Fruit fly (Drosophila melanogaster) whole organism, embryonic: ENCODE results near the gene CG8568.
A peak's percentile ranks its signal among the peaks of the same experiment; 100 is the strongest.

ENCODE experiments used
- ATbp ChIP-seq: fragments of 200-800 bp; sonication (Bioruptor generic); optimal IDR thresholded peaks from 2 replicates; lab custom pipeline; 2017; ENCODE audit warnings: missing biosample characterization, mild to moderate bottlenecking, missing genetic modification characterization, missing genetic modification reagents
- Bgb ChIP-seq: fragments of 200-800 bp; sonication (Bioruptor generic); IDR thresholded peaks from 2 replicates; pipeline ENCODE4 v1.3.6; 2022; ENCODE audit warnings: missing biosample characterization, missing genetic modification characterization; ENCODE audit not compliant: partially characterized antibody
- CG10654 ChIP-seq: fragments of 200-800 bp; sonication (Bioruptor generic); optimal IDR thresholded peaks from 2 replicates; lab custom pipeline; 2016; ENCODE audit warnings: missing biosample characterization, missing genetic modification characterization
- CG11093 ChIP-seq: fragments of 200-800 bp; sonication (Bioruptor generic); IDR thresholded peaks from 3 replicates; pipeline ENCODE4 v1.3.6; 2022; ENCODE audit warnings: missing biosample characterization, missing genetic modification characterization
- CG11456 ChIP-seq: fragments of 200-800 bp; sonication (Bioruptor generic); IDR thresholded peaks from 3 replicates; pipeline ENCODE4 v1.3.6; 2022; ENCODE audit warnings: missing biosample characterization, missing genetic modification characterization
- CG12104 ChIP-seq: fragments of 200-800 bp; sonication (Bioruptor generic); optimal IDR thresholded peaks from 3 replicates; lab custom pipeline; 2016; ENCODE audit warnings: missing biosample characterization, missing genetic modification characterization
- CG12391 ChIP-seq: fragments of 200-800 bp; sonication (Bioruptor generic); optimal IDR thresholded peaks from 3 replicates; lab custom pipeline; 2018; ENCODE audit warnings: missing biosample characterization, mild to moderate bottlenecking, missing genetic modification characterization, moderate library complexity
- CG13123 ChIP-seq: fragments of 200-800 bp; sonication (Bioruptor generic); optimal IDR thresholded peaks from 2 replicates; lab custom pipeline; 2016; ENCODE audit warnings: missing biosample characterization, missing genetic modification characterization
- CG13775 ChIP-seq: fragments of 200-800 bp; sonication (Bioruptor generic); optimal IDR thresholded peaks from 3 replicates; lab custom pipeline; 2017; ENCODE audit warnings: missing biosample characterization, mild to moderate bottlenecking, missing genetic modification characterization
- CG17328 ChIP-seq: fragments of 200-800 bp; sonication (Bioruptor generic); IDR thresholded peaks from 2 replicates; pipeline ENCODE4 v1.3.6; 2022; ENCODE audit warnings: missing biosample characterization, missing genetic modification characterization
- CG17361 ChIP-seq: fragments of 200-800 bp; sonication (Bioruptor generic); IDR thresholded peaks from 3 replicates; pipeline ENCODE4 v1.3.6; 2022; ENCODE audit warnings: missing biosample characterization, missing genetic modification characterization
- CG2199 ChIP-seq: fragments of 200-800 bp; sonication (Bioruptor generic); IDR thresholded peaks from 3 replicates; pipeline ENCODE4 v1.3.6; 2022; ENCODE audit warnings: missing biosample characterization, missing genetic modification characterization
- CG32767 ChIP-seq: fragments of 200-800 bp; sonication (Bioruptor generic); IDR thresholded peaks from 2 replicates; pipeline ENCODE4 v1.3.6; 2022; ENCODE audit warnings: missing biosample characterization, missing genetic modification characterization
- CG33213 ChIP-seq: fragments of 200-800 bp; sonication (Bioruptor generic); optimal IDR thresholded peaks from 3 replicates; lab custom pipeline; 2016; ENCODE audit warnings: missing biosample characterization, missing genetic modification characterization
- CG34376 ChIP-seq: fragments of 200-800 bp; sonication (Bioruptor generic); optimal IDR thresholded peaks from 2 replicates; lab custom pipeline; 2018; ENCODE audit warnings: missing biosample characterization, mild to moderate bottlenecking, missing genetic modification characterization
- CG3847 ChIP-seq: fragments of 200-800 bp; sonication (Bioruptor generic); IDR thresholded peaks from 2 replicates; pipeline ENCODE4 v1.3.6; 2022; ENCODE audit warnings: missing biosample characterization, missing genetic modification characterization
- CG6689 ChIP-seq: fragments of 200-800 bp; sonication (Bioruptor generic); IDR thresholded peaks from 2 replicates; pipeline ENCODE4 v1.3.6; 2022; ENCODE audit warnings: missing biosample characterization, missing genetic modification characterization
- CG7357 ChIP-seq: fragments of 200-800 bp; sonication (Bioruptor generic); IDR thresholded peaks from 3 replicates; pipeline ENCODE4 v1.3.6; 2022; ENCODE audit warnings: missing biosample characterization, missing genetic modification characterization
- CG7556 ChIP-seq: fragments of 200-800 bp; sonication (Bioruptor generic); optimal IDR thresholded peaks from 2 replicates; lab custom pipeline; 2017; ENCODE audit warnings: missing biosample characterization, mild to moderate bottlenecking, missing genetic modification characterization
- CG8388 ChIP-seq: fragments of 200-800 bp; sonication (Bioruptor generic); optimal IDR thresholded peaks from 2 replicates; lab custom pipeline; 2019; ENCODE audit warnings: missing biosample characterization, mild to moderate bottlenecking, missing genetic modification characterization, moderate library complexity
- CG8924 ChIP-seq: fragments of 200-800 bp; optimal IDR thresholded peaks from 3 replicates; lab custom pipeline; 2019; ENCODE audit warnings: missing biosample characterization, mild to moderate bottlenecking, missing genetic modification characterization, moderate library complexity
- CG9437 ChIP-seq: fragments of 200-800 bp; sonication (Bioruptor generic); optimal IDR thresholded peaks from 2 replicates; lab custom pipeline; 2018; ENCODE audit warnings: missing biosample characterization, mild to moderate bottlenecking, missing genetic modification characterization
- CG9876 ChIP-seq: fragments of 200-800 bp; sonication (Bioruptor generic); optimal IDR thresholded peaks from 2 replicates; lab custom pipeline; 2016; ENCODE audit warnings: missing biosample characterization, missing genetic modification characterization
- Dip3 ChIP-seq: fragments of 200-800 bp; sonication (Bioruptor generic); optimal IDR thresholded peaks from 3 replicates; lab custom pipeline; 2016; ENCODE audit warnings: missing biosample characterization, missing genetic modification characterization
- Dp ChIP-seq: fragments of 200-800 bp; sonication (Bioruptor generic); optimal IDR thresholded peaks from 2 replicates; lab custom pipeline; 2018; ENCODE audit warnings: missing biosample characterization, mild to moderate bottlenecking, missing genetic modification characterization, moderate library complexity
- E2f1 ChIP-seq: fragments of 200-800 bp; sonication (Bioruptor generic); IDR thresholded peaks from 2 replicates; pipeline ENCODE4 v1.3.6; 2022; ENCODE audit warnings: missing biosample characterization, missing genetic modification characterization
- Hey ChIP-seq: fragments of 200-800 bp; sonication (Bioruptor generic); optimal IDR thresholded peaks from 3 replicates; lab custom pipeline; 2018; ENCODE audit warnings: missing biosample characterization, mild to moderate bottlenecking, missing genetic modification characterization
- Hr39 ChIP-seq: fragments of >200 bp; optimal IDR thresholded peaks from 2 replicates; lab custom pipeline; 2017
- Lhr ChIP-seq: fragments of 200-800 bp; sonication (Bioruptor generic); optimal IDR thresholded peaks from 3 replicates; lab custom pipeline; 2017; ENCODE audit warnings: mild to moderate bottlenecking, missing biosample characterization, missing genetic modification reagents, missing genetic modification characterization
- Mes4 ChIP-seq: fragments of 200-800 bp; sonication (Bioruptor generic); optimal IDR thresholded peaks from 2 replicates; lab custom pipeline; 2016; ENCODE audit warnings: missing biosample characterization, missing genetic modification characterization
- Opbp ChIP-seq: fragments of 200-800 bp; sonication (Bioruptor generic); IDR thresholded peaks from 3 replicates; pipeline ENCODE4 v1.3.6; 2022; ENCODE audit warnings: missing biosample characterization, missing genetic modification characterization; ENCODE audit not compliant: partially characterized antibody
- Poxn ChIP-seq: fragments of 200-800 bp; sonication (Bioruptor generic); IDR thresholded peaks from 2 replicates; pipeline ENCODE4 v1.3.6; 2022; ENCODE audit warnings: missing biosample characterization, missing genetic modification characterization
- Ptx1 ChIP-seq: fragments of 200-800 bp; sonication (Bioruptor generic); IDR thresholded peaks from 2 replicates; pipeline ENCODE4 v1.3.6; 2022; ENCODE audit warnings: missing biosample characterization, missing genetic modification characterization
- Ssrp ChIP-seq: fragments of 200-800 bp; sonication (Bioruptor generic); optimal IDR thresholded peaks from 2 replicates; lab custom pipeline; 2018; ENCODE audit warnings: missing biosample characterization, mild to moderate bottlenecking, missing genetic modification characterization, moderate library complexity
- Taf1 ChIP-seq: fragments of 200-800 bp; sonication (Bioruptor generic); IDR thresholded peaks from 2 replicates; pipeline ENCODE4 v1.3.6; 2022; ENCODE audit warnings: missing biosample characterization, missing genetic modification characterization
- Tbp ChIP-seq: fragments of >200 bp; optimal IDR thresholded peaks from 2 replicates; lab custom pipeline; 2018; ENCODE audit warnings: missing biosample characterization, missing genetic modification characterization
- Xbp1 ChIP-seq: fragments of 200-800 bp; sonication (Bioruptor generic); optimal IDR thresholded peaks from 3 replicates; lab custom pipeline; 2016; ENCODE audit warnings: missing biosample characterization, mild to moderate bottlenecking, missing genetic modification characterization
- amos ChIP-seq: fragments of 200-800 bp; sonication (Bioruptor generic); IDR thresholded peaks from 2 replicates; pipeline ENCODE4 v1.3.6; 2022; ENCODE audit warnings: missing biosample characterization, missing genetic modification characterization; ENCODE audit not compliant: partially characterized antibody
- ap ChIP-seq: fragments of 200-800 bp; sonication (Bioruptor generic); IDR thresholded peaks from 2 replicates; pipeline ENCODE4 v1.3.6; 2022; ENCODE audit warnings: missing biosample characterization, missing genetic modification characterization
- da ChIP-seq: fragments of 200-800 bp; sonication (Bioruptor generic); optimal IDR thresholded peaks from 2 replicates; lab custom pipeline; 2016; ENCODE audit warnings: missing biosample characterization, missing genetic modification characterization
- ind ChIP-seq: fragments of 200-800 bp; sonication (Bioruptor generic); optimal IDR thresholded peaks from 3 replicates; lab custom pipeline; 2016; ENCODE audit warnings: missing biosample characterization, missing genetic modification characterization
- jigr1 ChIP-seq: fragments of 200-800 bp; sonication (Bioruptor generic); IDR thresholded peaks from 3 replicates; pipeline ENCODE4 v1.3.6; 2022; ENCODE audit warnings: missing biosample characterization, missing genetic modification characterization
- jing ChIP-seq: fragments of 200-800 bp; sonication (Bioruptor generic); optimal IDR thresholded peaks from 2 replicates; lab custom pipeline; 2018; ENCODE audit warnings: missing biosample characterization, mild to moderate bottlenecking, missing genetic modification characterization
- pb ChIP-seq: fragments of 200-800 bp; sonication (Bioruptor generic); optimal IDR thresholded peaks from 3 replicates; lab custom pipeline; 2016; ENCODE audit warnings: missing biosample characterization, missing genetic modification characterization
- phol ChIP-seq: fragments of 200-800 bp; sonication (Bioruptor generic); optimal IDR thresholded peaks from 3 replicates; lab custom pipeline; 2018; ENCODE audit warnings: missing biosample characterization, mild to moderate bottlenecking, missing genetic modification characterization, moderate library complexity
- sens ChIP-seq: fragments of 200-800 bp; sonication (Bioruptor generic); peaks from one replicate; lab custom pipeline; 2016; ENCODE audit warnings: missing biosample characterization, missing genetic modification characterization
- slbo ChIP-seq: fragments of 200-800 bp; sonication (Bioruptor generic); IDR thresholded peaks from 2 replicates; pipeline ENCODE4 v1.3.6; 2022; ENCODE audit warnings: missing biosample characterization, missing genetic modification characterization
- sqz ChIP-seq: fragments of 200-800 bp; sonication (Bioruptor generic); optimal IDR thresholded peaks from 3 replicates; lab custom pipeline; 2018; ENCODE audit warnings: missing biosample characterization, mild to moderate bottlenecking, missing genetic modification characterization
- stc ChIP-seq: fragments of 200-800 bp; sonication (Bioruptor generic); IDR thresholded peaks from 2 replicates; pipeline ENCODE4 v1.3.6; 2022; ENCODE audit warnings: missing biosample characterization, missing genetic modification characterization
- tio ChIP-seq: fragments of 200-800 bp; sonication (Bioruptor generic); optimal IDR thresholded peaks from 2 replicates; lab custom pipeline; 2017; ENCODE audit warnings: missing biosample characterization, missing genetic modification characterization, inconsistent platforms
- ttk ChIP-seq: fragments of 200-800 bp; sonication (Bioruptor generic); IDR thresholded peaks from 2 replicates; pipeline ENCODE4 v2.1.2; 2022; ENCODE audit warnings: missing biosample characterization, missing genetic modification characterization
- zfh1 ChIP-seq: fragments of 200-800 bp; sonication (Bioruptor generic); IDR thresholded peaks from 3 replicates; pipeline ENCODE4 v1.3.6; 2022; ENCODE audit warnings: missing biosample characterization, missing genetic modification characterization

The CG8568 gene

DNA sequence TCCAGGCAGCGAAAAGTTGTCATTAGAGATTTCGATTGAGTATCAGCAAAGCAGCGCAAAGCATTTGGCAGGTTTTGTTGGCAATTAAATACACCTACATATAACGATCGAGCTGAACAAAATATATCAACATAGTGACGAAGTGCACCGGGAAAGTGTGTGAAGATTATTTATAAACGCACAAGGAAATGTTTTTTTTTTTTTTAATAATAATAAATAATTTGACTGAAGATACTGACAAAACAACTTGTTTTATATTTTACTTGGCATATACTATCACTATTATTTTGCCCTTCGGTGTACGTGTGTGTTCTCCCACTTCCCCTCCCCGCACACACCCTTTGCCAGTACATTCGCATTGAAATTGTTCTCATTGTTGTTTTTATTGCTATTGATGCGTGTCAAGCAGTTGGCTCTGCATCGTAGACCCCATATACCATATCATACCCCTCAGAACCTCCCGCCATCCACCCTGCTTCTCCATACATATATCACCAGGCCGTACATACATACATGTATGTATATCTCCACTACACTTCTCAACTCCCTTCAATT, 43.0 kb upstream of the CG8568 start (continued):
- TF ChIP-seq CG7556 (GFP tag; lab: Kevin White, UChicago) (no peak), slbo (GFP tag; lab: Robert Waterston, UW) (peak; percentile 40; the same call in 1 of the 2 replicates), CG6689 (GFP tag; lab: Robert Waterston, UW) (peak; percentile 40; the same call in 1 of the 2 replicates), Ptx1 (peak; percentile 40), CG17361 (GFP tag; lab: Robert Waterston, UW) (no peak), ap (GFP tag; lab: Robert Waterston, UW) (no peak), Ssrp (tag; lab: Kevin White, UChicago) (peak; percentile 9), Lhr (GFP tag; lab: Kevin White, UChicago) (no peak), ATbp (GFP tag; lab: Kevin White, UChicago) (no peak), stc (GFP tag; lab: Robert Waterston, UW) (no peak), CG7357 (GFP tag; lab: Robert Waterston, UW) (no peak), Opbp (GFP tag; lab: Robert Waterston, UW) (no peak), CG17328 (peak; percentile 20; the same call in 1 of the 2 replicates), Bgb (GFP tag; lab: Robert Waterston, UW) (no peak), Poxn (GFP tag; lab: Robert Waterston, UW) (no peak), CG12391 (peak; percentile 4), E2f1 (GFP tag; lab: Robert Waterston, UW) (0 out of 2 replicates have a peak, but pooled peaks have one; percentile 9), Tbp (GFP tag; lab: Kevin White, UChicago) (no peak), Dp (GFP tag; lab: Kevin White, UChicago) (no peak), CG10654 (GFP tag; lab: Kevin White, UChicago) (no peak), Dip3 (GFP tag; lab: Kevin White, UChicago) (no peak), phol (tag; lab: Kevin White, UChicago) (peak; percentile 37), CG34376 (GFP tag; lab: Kevin White, UChicago) (no peak), CG3847 (GFP tag; lab: Robert Waterston, UW) (peak; percentile 24; the same call in 1 of the 2 replicates), Hr39 (lab: Kevin White, UChicago) (no peak), Taf1 (no peak), jigr1 (GFP tag; lab: Robert Waterston, UW) (no peak), CG8388 (GFP tag; lab: Kevin White, UChicago) (peak; percentile 5), tio (GFP tag; lab: Kevin White, UChicago) (no peak), ind (GFP tag; lab: Kevin White, UChicago) (no peak), Hey (no peak), sens (GFP tag; lab: Kevin White, UChicago) (peak; percentile 69), CG12104 (GFP tag; lab: Kevin White, UChicago) (no peak), zfh1 (GFP tag; lab: Robert Waterston, UW) (peak; percentile 44; the same call in 1 of the 3 replicates), CG9876 (GFP tag; lab: Kevin White, UChicago) (no peak), CG13123 (GFP tag; lab: Kevin White, UChicago) (no peak), amos (no peak), ttk (GFP tag; lab: Robert Waterston, UW) (no peak), da (GFP tag; lab: Kevin White, UChicago) (no peak), CG9437 (GFP tag; lab: Kevin White, UChicago) (no peak), CG8924 (tag; lab: Kevin White, UChicago) (no peak), pb (GFP tag; lab: Kevin White, UChicago) (no peak), CG11093 (GFP tag; lab: Robert Waterston, UW) (no peak), CG32767 (GFP tag; lab: Robert Waterston, UW) (no peak), CG33213 (no peak), Mes4 (GFP tag; lab: Kevin White, UChicago) (no peak), CG11456 (GFP tag; lab: Robert Waterston, UW) (no peak), jing (GFP tag; lab: Kevin White, UChicago) (no peak), sqz (no peak), Xbp1 (GFP tag; lab: Kevin White, UChicago) (no peak), CG13775 (peak; percentile 12), CG2199 (GFP tag; lab: Robert Waterston, UW) (no peak)
